Fruit fly (Drosophila melanogaster): ENCODE results near the gene CG13457.
A peak's percentile ranks its signal among the peaks of the same experiment; 100 is the strongest.

CG13457 gene

dm6 chr3L:15162988-15163387 is 31.8 kb upstream of the CG13457 start:
- no peak for TF ChIP-seq OdsH (GFP tag; optimal IDR thresholded peaks at IDR 0.05)
- no peak for TF ChIP-seq GATAd (GFP tag; optimal IDR thresholded peaks at IDR 0.05)
- TF ChIP-seq Hr83 (GFP tag; optimal IDR thresholded peaks at IDR 0.05; ENCODE audit: poor library complexity, severe bottlenecking): no peak
- TF ChIP-seq dmrt93B (GFP tag; optimal IDR thresholded peaks at IDR 0.05): no peak
- no peak for TF ChIP-seq Dfd (GFP tag; optimal IDR thresholded peaks at IDR 0.05)
- TF ChIP-seq brk (GFP tag; optimal IDR thresholded peaks at IDR 0.05): no peak
- no peak for TF ChIP-seq CG9705 (GFP tag; optimal IDR thresholded peaks at IDR 0.05)
- TF ChIP-seq h (GFP tag; optimal IDR thresholded peaks at IDR 0.05): no peak
- TF ChIP-seq usp (GFP tag; optimal IDR thresholded peaks at IDR 0.05): no peak
- no peak for TF ChIP-seq CrebA (GFP tag; optimal IDR thresholded peaks at IDR 0.05; ENCODE audit: borderline replicate concordance)
- no peak for TF ChIP-seq fru (GFP tag; optimal IDR thresholded peaks at IDR 0.05)
- no peak for TF ChIP-seq sage (GFP tag; optimal IDR thresholded peaks at IDR 0.05)
- no peak for TF ChIP-seq dsf (GFP tag; optimal IDR thresholded peaks at IDR 0.05; ENCODE audit: borderline replicate concordance)
- TF ChIP-seq lola (GFP tag; optimal IDR thresholded peaks at IDR 0.05): no peak
- no peak for TF ChIP-seq Jra (GFP tag; optimal IDR thresholded peaks at IDR 0.05)
- no peak for TF ChIP-seq woc (GFP tag; optimal IDR thresholded peaks at IDR 0.05)
- no peak for TF ChIP-seq Sp1 (GFP tag; optimal IDR thresholded peaks at IDR 0.05)
- no peak for TF ChIP-seq Dif (GFP tag; optimal IDR thresholded peaks at IDR 0.05; ENCODE audit: partially characterized antibody)
- TF ChIP-seq Myc (optimal IDR thresholded peaks at IDR 0.05): no peak
- no peak for TF ChIP-seq pan (optimal IDR thresholded peaks at IDR 0.05)

- no peak for TF ChIP-seq GATAd (GFP tag; optimal IDR thresholded peaks at IDR 0.05)
- no peak for TF ChIP-seq Dif (GFP tag; optimal IDR thresholded peaks at IDR 0.05; ENCODE audit: partially characterized antibody)
- TF ChIP-seq N (GFP tag; optimal IDR thresholded peaks at IDR 0.05): no peak
- TF ChIP-seq ey (GFP tag; optimal IDR thresholded peaks at IDR 0.05): no peak
- no peak for TF ChIP-seq brk (GFP tag; optimal IDR thresholded peaks at IDR 0.05)
- no peak for TF ChIP-seq dsf (GFP tag; optimal IDR thresholded peaks at IDR 0.05; ENCODE audit: borderline replicate concordance)
- no peak for TF ChIP-seq Hnf4 (GFP tag; optimal IDR thresholded peaks at IDR 0.05)
- no peak for TF ChIP-seq usp (GFP tag; optimal IDR thresholded peaks at IDR 0.05)
- TF ChIP-seq HLH106 (tag; optimal IDR thresholded peaks at IDR 0.05): no peak
- no peak for TF ChIP-seq CrebA (GFP tag; optimal IDR thresholded peaks at IDR 0.05; ENCODE audit: borderline replicate concordance)
- TF ChIP-seq woc (GFP tag; optimal IDR thresholded peaks at IDR 0.05): no peak
- TF ChIP-seq br (GFP tag; optimal IDR thresholded peaks at IDR 0.05): no peak
- no peak for TF ChIP-seq Vsx2 (GFP tag; optimal IDR thresholded peaks at IDR 0.05; ENCODE audit: partially characterized antibody)
- TF ChIP-seq Rel (GFP tag; optimal IDR thresholded peaks at IDR 0.05): no peak
- no peak for TF ChIP-seq Rel (tag; optimal IDR thresholded peaks at IDR 0.05)
- TF ChIP-seq Jra (GFP tag; optimal IDR thresholded peaks at IDR 0.05): no peak
- no peak for TF ChIP-seq Dfd (GFP tag; optimal IDR thresholded peaks at IDR 0.05)
- no peak for TF ChIP-seq dmrt93B (GFP tag; optimal IDR thresholded peaks at IDR 0.05)
- no peak for TF ChIP-seq Hr78 (GFP tag; optimal IDR thresholded peaks at IDR 0.05)
These were observed 30.8 kb upstream of the CG13457 start for dm6 chr3L:15162005-15162404.

- TF ChIP-seq CG9705 (GFP tag; optimal IDR thresholded peaks at IDR 0.05): peak; percentile 10
- TF ChIP-seq h (GFP tag; optimal IDR thresholded peaks at IDR 0.05): no peak
- no peak for TF ChIP-seq sv (GFP tag; optimal IDR thresholded peaks at IDR 0.05)
- TF ChIP-seq N (GFP tag; optimal IDR thresholded peaks at IDR 0.05): peak; percentile 51
- TF ChIP-seq Myc (optimal IDR thresholded peaks at IDR 0.05): peak; percentile 47
- no peak for TF ChIP-seq Rel (GFP tag; optimal IDR thresholded peaks at IDR 0.05)
- TF ChIP-seq Rel (tag; optimal IDR thresholded peaks at IDR 0.05): peak; percentile 9
- TF ChIP-seq Hr83 (GFP tag; optimal IDR thresholded peaks at IDR 0.05; ENCODE audit: poor library complexity, severe bottlenecking): peak; percentile 34
These were observed 30.4 kb upstream of the CG13457 start, which contains the start of gene CG6878 for dm6 chr3L:15161549-15161948. TSS of gene CG6878 (plus strand) at chr3L:15161817.

dm6 chr3L:15158330-15159114 is 27.3 kb upstream of the CG13457 start, which contains the start of the genes Msh6 and Prp31:
TSS of gene Msh6 (minus strand) at chr3L:15158562.
TSS of gene Prp31 (plus strand) at chr3L:15159100.
- TF ChIP-seq Sp1 (GFP tag; optimal IDR thresholded peaks at IDR 0.05) (peak; percentile 61), Vsx2 (GFP tag; optimal IDR thresholded peaks at IDR 0.05; ENCODE audit: partially characterized antibody) (no peak), CG9705 (GFP tag; optimal IDR thresholded peaks at IDR 0.05) (peak; percentile 60), Myc (optimal IDR thresholded peaks at IDR 0.05) (no peak), psq (GFP tag; optimal IDR thresholded peaks at IDR 0.05) (peak; percentile 40), Rel (GFP tag; optimal IDR thresholded peaks at IDR 0.05) (no peak), Rel (tag; optimal IDR thresholded peaks at IDR 0.05) (no peak), Dif (GFP tag; optimal IDR thresholded peaks at IDR 0.05; ENCODE audit: partially characterized antibody) (no peak), sv (GFP tag; optimal IDR thresholded peaks at IDR 0.05) (peak; percentile 35), HLH106 (tag; optimal IDR thresholded peaks at IDR 0.05) (peak; percentile 63), fru (GFP tag; optimal IDR thresholded peaks at IDR 0.05) (no peak), ey (GFP tag; optimal IDR thresholded peaks at IDR 0.05) (peak; percentile 46), dmrt93B (GFP tag; optimal IDR thresholded peaks at IDR 0.05) (no peak)
